Worm (Caenorhabditis elegans): ENCODE data around the gene W02B12.11.

W02B12.11 gene

ce11 chrII:11471916-11472315 lies 1.7 kb upstream of the W02B12.11 start, which contains the start of gene mfn-1:
TSS of gene mfn-1 (minus strand) at chrII:11472016.
- TF ChIP-seq nfya-1 (tag; optimal IDR thresholded peaks at IDR 0.05; ENCODE audit: borderline replicate concordance, insufficient read depth): no peak
- TF ChIP-seq dox-1 (GFP tag; IDR thresholded peaks at IDR 0.05): no peak
- TF ChIP-seq rcor-1 (GFP tag; IDR thresholded peaks at IDR 0.05): no peak
- TF ChIP-seq F10E7.11 (tag; optimal IDR thresholded peaks at IDR 0.05): no peak
- TF ChIP-seq rpc-1 (optimal IDR thresholded peaks at IDR 0.05): no peak
- no peak for TF ChIP-seq rpc-1 (tag; optimal IDR thresholded peaks at IDR 0.05)
- no peak for TF ChIP-seq egl-18 (GFP tag; IDR thresholded peaks at IDR 0.05)
- TF ChIP-seq Y67H2A.10 (GFP tag; conservative IDR thresholded peaks at IDR 0.05): no peak
- TF ChIP-seq nhr-27 (tag; optimal IDR thresholded peaks at IDR 0.05): no peak
- no peak for TF ChIP-seq madf-6 (GFP tag; IDR thresholded peaks at IDR 0.05)
- no peak for TF ChIP-seq athp-1 (tag; optimal IDR thresholded peaks at IDR 0.05)
- no peak for TF ChIP-seq akir-1 (GFP tag; optimal IDR thresholded peaks at IDR 0.05)
- TF ChIP-seq ets-4 (GFP tag; optimal IDR thresholded peaks at IDR 0.05): no peak
- TF ChIP-seq zfh-2 (GFP tag; conservative IDR thresholded peaks at IDR 0.05): no peak

DNA sequence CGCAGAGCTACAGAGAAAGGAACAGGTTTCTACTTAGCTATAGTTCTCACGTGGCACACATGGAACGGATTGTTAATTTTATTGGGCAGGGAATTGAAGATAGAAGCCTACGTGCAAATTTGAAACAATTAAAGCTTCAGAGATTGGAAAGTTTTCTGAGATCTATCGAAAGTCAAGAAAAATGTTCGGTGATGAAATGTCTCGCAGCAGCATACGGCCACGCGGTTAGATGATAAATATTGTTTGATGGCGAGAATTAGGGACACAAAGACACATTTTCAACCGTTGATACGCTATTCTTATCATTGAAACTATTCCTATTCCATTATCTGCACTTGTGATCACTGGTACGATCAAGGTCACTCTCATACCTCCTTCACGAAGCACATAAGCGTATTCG lies 1.1 kb upstream of the W02B12.11 start:
- TF ChIP-seq akir-1 (GFP tag; optimal IDR thresholded peaks at IDR 0.05) (no peak), C06A6.2 (GFP tag; conservative IDR thresholded peaks at IDR 0.05) (no peak), unc-130 (GFP tag; optimal IDR thresholded peaks at IDR 0.05) (no peak), nfyb-1 (GFP tag; IDR thresholded peaks at IDR 0.05) (0 out of 2 replicates have a peak, but pooled peaks have one; percentile 50), B0035.1 (tag; optimal IDR thresholded peaks at IDR 0.05) (no peak), ztf-26 (tag; optimal IDR thresholded peaks at IDR 0.05) (peak; percentile 31), ZK185.1 (tag; optimal IDR thresholded peaks at IDR 0.05; ENCODE audit: poor library complexity, severe bottlenecking) (no peak), die-1 (tag; optimal IDR thresholded peaks at IDR 0.05) (no peak), madf-10 (tag; optimal IDR thresholded peaks at IDR 0.05) (no peak), athp-1 (tag; optimal IDR thresholded peaks at IDR 0.05) (no peak), snpc-4 (GFP tag; optimal IDR thresholded peaks at IDR 0.05) (no peak), snpc-4 (tag; optimal IDR thresholded peaks at IDR 0.05) (peak in 2 of 4 experiments; percentile 43 to 50), snpc-1.1 (tag; optimal IDR thresholded peaks at IDR 0.05; ENCODE audit: insufficient read depth) (no peak), snpc-3.4 (tag; optimal IDR thresholded peaks at IDR 0.05) (no peak), mxl-1 (tag; optimal IDR thresholded peaks at IDR 0.05) (no peak), F39B2.1 (GFP tag; IDR thresholded peaks at IDR 0.05) (no peak), nhr-120 (GFP tag; IDR thresholded peaks at IDR 0.05) (no peak), D2030.7 (GFP tag; IDR thresholded peaks at IDR 0.05) (no peak), zfh-2 (GFP tag; conservative IDR thresholded peaks at IDR 0.05) (no peak), ceh-79 (tag; optimal IDR thresholded peaks at IDR 0.05) (no peak), F57A8.1 (GFP tag; optimal IDR thresholded peaks at IDR 0.05) (no peak), zim-3 (tag; optimal IDR thresholded peaks at IDR 0.05) (no peak), sea-2 (GFP tag; IDR thresholded peaks at IDR 0.05) (no peak), tbx-9 (tag; optimal IDR thresholded peaks at IDR 0.05; ENCODE audit: borderline replicate concordance) (no peak), ztf-18 (tag; optimal IDR thresholded peaks at IDR 0.05) (peak; percentile 47), tlf-1 (GFP tag; optimal IDR thresholded peaks at IDR 0.05) (no peak), atf-7 (tag; optimal IDR thresholded peaks at IDR 0.05) (no peak), lin-54 (GFP tag; optimal IDR thresholded peaks at IDR 0.05) (no peak), let-607 (tag; optimal IDR thresholded peaks at IDR 0.05) (no peak), egrh-3 (GFP tag; IDR thresholded peaks at IDR 0.05) (no peak), F55B11.4 (tag; optimal IDR thresholded peaks at IDR 0.05; ENCODE audit: borderline replicate concordance, insufficient read depth) (no peak), xnd-1 (tag; optimal IDR thresholded peaks at IDR 0.05) (no peak), ceh-27 (GFP tag; optimal IDR thresholded peaks at IDR 0.05) (no peak), F22D6.2 (tag; optimal IDR thresholded peaks at IDR 0.05) (no peak), ztf-6 (GFP tag; IDR thresholded peaks at IDR 0.05) (no peak), Y56A3A.18 (GFP tag; IDR thresholded peaks at IDR 0.05) (no peak), nfya-2 (GFP tag; IDR thresholded peaks at IDR 0.05) (no peak)
